Fruit fly (Drosophila melanogaster) whole organism, larva: ENCODE results near the gene NPFR.

Experiments used
- noc ChIP-seq: fragments of 200-800 bp; sonication (Bioruptor generic); optimal IDR thresholded peaks from 3 replicates; lab custom pipeline; 2019; ENCODE audit warnings: missing biosample characterization, mild to moderate bottlenecking, missing genetic modification characterization, moderate library complexity

The NPFR gene

DNA sequence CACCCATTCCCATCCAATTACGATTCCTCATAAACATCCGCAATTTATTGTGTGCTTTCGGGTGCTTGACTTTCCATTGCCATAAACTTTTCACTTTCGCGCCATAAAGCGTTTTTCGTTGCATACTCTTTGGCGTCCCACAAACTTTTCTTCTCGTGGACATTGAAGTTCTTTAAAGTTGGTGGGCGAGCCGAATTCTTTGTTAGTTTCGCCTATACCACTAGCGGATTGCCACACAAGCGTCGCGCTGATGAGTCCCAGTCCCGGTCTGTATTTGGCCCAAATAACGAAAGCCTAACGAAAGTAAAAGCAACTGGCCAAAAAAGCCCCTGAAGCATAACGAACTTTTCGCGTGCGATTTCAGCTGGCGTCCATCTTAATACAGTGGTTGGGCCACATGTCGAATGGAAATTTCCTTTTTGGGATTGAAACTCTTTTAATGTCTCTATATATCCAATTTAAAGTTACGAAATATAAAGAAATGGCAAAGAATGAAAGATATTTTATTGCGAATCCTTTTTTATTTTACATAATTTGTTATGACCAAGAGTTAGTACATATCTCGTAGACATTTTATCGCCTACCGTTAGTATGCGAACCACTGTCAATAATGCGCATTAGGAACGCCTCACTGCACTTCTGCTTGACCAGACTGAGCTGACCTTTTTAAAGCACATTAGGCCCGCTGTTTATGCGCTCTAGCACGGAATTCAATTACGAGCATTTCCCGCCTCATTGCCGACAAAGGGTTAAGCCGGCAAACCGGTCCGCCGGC lies 23.3 kb downstream of the NPFR start:
- TF ChIP-seq noc (tag; lab: Kevin White, UChicago) = no peak

DNA sequence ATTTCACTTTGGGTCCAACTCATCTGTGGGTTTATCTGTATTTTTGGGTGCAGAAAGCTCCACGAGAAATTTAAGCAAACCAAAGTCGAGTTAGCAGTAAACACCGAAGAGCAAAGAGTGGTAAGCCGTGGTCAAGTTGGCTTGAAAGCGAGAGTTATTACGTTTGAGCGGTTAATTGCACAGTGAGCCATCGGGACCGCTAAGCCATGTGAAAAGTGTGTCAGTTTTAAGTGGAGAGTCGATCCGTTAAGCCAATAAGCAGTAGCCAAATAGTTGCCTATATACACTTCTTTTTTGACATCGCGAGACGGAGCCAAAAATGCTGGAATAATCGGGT lies 23.9 kb downstream of the NPFR start:
- TF ChIP-seq noc (tag; lab: Kevin White, UChicago) = no peak

DNA sequence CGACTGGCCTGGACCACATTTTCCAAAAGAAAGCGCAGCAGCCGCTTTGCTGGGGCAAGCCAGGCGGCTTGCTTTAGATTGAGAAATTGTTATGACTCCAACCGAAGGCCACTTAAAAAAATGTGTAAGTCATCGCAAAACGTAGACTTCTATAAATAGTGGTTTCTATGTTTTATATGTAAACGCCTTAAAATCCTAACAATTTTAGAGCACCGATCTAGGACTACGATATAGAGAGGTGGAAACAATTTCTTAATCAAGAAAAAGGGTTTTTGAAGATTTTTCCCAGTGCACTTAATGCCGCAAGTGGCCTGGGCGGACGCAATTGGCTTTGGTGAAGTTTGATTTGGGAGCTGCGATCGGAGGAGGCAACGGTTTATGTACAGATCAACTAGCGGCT lies 27.1 kb downstream of the NPFR start:
- TF ChIP-seq noc (tag; lab: Kevin White, UChicago) = no peak

dm6 chr3R:6215053-6215882 lies 28.2 kb downstream of the NPFR start, which contains the start of gene Osi3:
TSS of gene Osi3 (plus strand) at chr3R:6215832.
- TF ChIP-seq noc (tag; lab: Kevin White, UChicago) = no peak

DNA sequence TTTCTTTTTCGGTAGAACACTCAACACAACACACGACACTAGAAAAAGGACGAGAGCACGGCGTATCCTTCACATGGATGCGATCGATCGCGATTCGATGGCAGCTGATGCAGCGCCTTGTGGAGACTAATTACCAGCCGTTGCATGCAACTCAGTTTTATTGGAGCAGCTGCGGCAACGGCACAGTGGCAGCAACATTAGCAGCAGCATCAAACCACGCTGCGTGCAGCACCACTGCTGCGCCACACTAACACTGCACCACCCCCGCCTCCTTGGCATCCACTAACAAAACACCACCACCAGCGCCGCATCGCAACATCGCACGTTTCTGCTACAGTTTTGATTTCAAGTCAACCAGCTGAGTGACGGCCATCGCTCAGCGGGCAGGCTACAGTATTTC lies 34.6 kb downstream of the NPFR start, which contains the start of gene Osi4:
Gene Osi4 (minus strand): TSS at position 101 of the 400 bp plus-strand sequence.
- no peak for TF ChIP-seq noc (tag; lab: Kevin White, UChicago)

DNA sequence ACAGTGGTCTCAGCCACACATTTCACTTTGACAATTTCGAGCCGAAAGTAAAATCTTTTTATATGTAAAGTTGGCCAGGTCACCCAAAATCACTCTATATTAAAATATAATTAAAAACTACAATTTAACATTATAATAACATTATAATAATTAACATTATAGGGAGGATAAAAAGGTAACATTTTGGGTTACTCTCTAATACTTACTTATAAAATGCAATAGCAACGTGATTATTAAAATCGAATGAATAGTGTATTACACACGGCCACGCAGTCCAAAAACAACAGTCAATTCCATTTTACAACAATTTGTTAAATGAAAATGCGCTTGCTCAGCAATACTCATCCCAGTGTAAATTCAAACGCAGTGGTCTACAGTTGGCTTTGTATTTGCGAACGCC lies 35.0 kb downstream of the NPFR start:
- TF ChIP-seq noc (tag; lab: Kevin White, UChicago) = no peak

DNA sequence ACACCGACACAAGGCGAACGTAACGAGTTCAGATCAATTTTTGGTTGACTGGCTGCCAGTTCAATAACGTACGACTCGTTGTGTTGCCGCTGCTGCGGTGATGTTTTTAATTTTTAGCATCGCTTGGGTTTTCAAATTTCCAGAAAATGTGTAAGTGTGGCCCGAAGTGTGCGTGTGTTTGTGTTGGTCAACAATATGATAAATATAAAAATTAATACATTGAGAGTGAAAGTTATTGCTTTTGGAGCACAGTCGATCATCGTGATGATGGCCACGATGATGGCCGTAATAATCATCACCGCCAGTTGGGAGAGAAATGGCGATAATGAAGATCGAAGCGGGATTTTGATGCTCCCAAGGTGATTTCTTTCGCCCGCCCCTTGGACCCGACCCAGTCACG lies 39.0 kb downstream of the NPFR start:
- TF ChIP-seq noc (tag; lab: Kevin White, UChicago) = no peak

DNA sequence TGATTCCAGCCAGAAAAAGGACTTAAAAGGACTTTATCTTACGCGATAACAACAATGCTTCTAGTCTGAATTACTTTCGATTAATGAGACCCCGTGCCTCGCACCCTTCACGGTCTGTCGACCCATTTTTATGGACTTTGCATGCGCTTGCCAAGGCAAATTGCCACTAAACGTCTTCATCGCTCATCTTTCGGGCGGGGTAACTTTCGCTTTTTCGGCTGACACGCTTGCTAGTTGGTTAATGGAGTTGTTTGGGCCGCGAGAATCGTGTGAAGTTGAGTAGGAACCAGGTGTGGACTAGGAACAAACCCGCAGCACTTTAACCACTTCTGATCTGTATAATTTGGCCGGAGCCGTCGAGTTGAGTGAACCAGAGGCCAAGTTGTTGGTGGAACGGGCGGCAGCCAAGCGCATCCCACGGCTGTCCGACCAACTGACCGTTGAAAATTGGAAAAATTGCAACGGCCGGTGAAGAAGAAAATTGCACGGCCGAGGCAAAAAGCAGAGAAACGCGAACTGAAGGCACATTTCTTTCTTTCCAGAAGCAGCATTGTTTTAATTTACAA lies 40.0 kb downstream of the NPFR start, which contains the start of gene Osi5:
Gene Osi5 (plus strand): TSS at position 516 of the 566 bp plus-strand sequence.
- no peak for TF ChIP-seq noc (tag; lab: Kevin White, UChicago)

DNA sequence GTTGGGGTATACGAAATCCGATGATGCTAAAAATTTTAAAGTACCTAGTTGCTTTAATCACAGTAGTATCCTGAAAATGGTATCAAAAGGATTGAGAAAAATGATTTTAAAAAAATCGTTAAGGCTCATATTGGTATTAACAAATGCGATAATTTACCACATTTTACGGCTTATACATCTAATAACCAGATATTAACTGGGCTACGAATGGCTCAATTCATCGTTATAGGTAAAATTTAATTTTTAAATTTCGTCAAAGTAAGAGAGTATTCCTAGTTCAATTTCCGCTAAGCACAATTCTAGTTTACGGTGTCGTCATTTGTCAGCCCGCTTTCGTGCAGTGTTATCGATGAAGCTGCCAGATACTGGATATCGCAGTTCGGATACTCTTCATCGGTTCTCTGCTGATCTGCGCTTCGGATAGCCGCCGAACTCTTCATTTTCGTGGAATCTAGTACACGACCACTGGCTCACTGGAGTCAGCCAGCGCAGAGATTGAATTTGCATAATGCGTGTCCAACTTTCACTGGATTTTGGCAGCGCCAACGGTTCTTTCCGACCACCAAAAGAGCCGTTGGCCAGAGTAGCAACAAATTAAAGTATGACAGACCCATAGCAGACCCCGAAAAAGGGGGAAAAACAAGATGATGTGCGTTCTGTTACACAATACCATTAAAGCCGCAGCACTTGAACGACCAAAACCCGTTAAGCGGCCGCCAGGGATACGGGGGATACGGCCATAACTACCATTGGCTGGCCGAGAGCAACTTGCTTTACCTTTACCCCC lies 42.1 kb downstream of the NPFR start:
- TF ChIP-seq noc (tag; lab: Kevin White, UChicago) = no peak

- TF ChIP-seq noc (tag; lab: Kevin White, UChicago) = no peak
Measured at dm6 chr3R:6230298-6230697, 43.2 kb downstream of the NPFR start.

- no peak for TF ChIP-seq noc (tag; lab: Kevin White, UChicago)
Measured at dm6 chr3R:6231391-6231790, 44.3 kb downstream of the NPFR start.

dm6 chr3R:6233104-6233503 lies 46.0 kb downstream of the NPFR start:
- TF ChIP-seq noc (tag; lab: Kevin White, UChicago) = no peak

DNA sequence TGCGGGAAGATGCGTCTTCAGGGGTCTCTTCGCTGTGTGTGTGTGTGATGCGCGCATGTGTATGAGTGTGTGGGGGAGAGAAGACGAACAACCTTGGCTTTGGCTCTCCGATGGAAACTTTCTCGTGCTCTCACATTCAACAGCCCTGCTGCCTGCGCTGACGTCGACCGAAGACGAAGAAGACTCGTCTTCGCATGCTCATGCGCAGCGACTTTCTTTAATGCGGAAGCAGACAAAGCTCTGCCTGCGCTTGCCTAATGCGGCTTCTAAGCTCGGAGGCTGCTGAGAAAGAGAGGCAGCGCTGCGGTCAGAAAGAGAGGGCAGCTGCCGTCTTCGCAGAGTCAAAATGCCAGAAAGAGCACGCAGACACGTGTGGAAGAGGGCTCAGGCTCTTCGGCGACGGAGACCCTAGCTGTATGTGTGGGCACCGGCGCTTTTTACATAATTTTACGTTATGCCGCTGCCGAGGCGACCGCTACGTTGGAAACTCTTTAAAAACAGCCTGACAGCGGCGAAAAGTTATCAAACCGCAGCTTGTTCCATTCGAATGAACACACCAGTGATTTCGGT lies 47.2 kb downstream of the NPFR start, which contains the start of gene Osi6:
Gene Osi6 (plus strand): TSS at position 520 of the 570 bp plus-strand sequence.
- no peak for TF ChIP-seq noc (tag; lab: Kevin White, UChicago)

dm6 chr3R:6238977-6239376 lies 51.9 kb downstream of the NPFR start:
- TF ChIP-seq noc (tag; lab: Kevin White, UChicago) = no peak

dm6 chr3R:6240263-6240662 lies 53.1 kb downstream of the NPFR start:
- no peak for TF ChIP-seq noc (tag; lab: Kevin White, UChicago)
